Worm (Caenorhabditis elegans) whole organism, early embryonic: ENCODE measurements around the gene Y54G2A.52.

ENCODE experiments used
- B0310.2 ChIP-seq: sonication (generic microtip); optimal IDR thresholded peaks from 2 replicates; lab custom pipeline; 2016; ENCODE audit warnings: mild to moderate bottlenecking, missing genetic modification characterization, missing compliant biosample characterization
- F13C5.2 ChIP-seq: sonication (generic microtip); optimal IDR thresholded peaks from 2 replicates; lab custom pipeline; 2017; ENCODE audit warnings: mild to moderate bottlenecking, missing genetic modification characterization, inconsistent platforms, missing compliant biosample characterization
- ama-1 ChIP-seq: fragments of 150-350 bp; optimal IDR thresholded peaks from 2 replicates; lab custom pipeline; 2014
- ceh-13 ChIP-seq: fragments of 200-800 bp; sonication (Bioruptor generic); optimal IDR thresholded peaks from 2 replicates; lab custom pipeline; 2018; ENCODE audit warnings: mild to moderate bottlenecking, missing genetic modification characterization, missing compliant biosample characterization
- ceh-36 ChIP-seq: sonication (generic microtip); optimal IDR thresholded peaks from 2 replicates; lab custom pipeline; 2016; ENCODE audit warnings: missing genetic modification characterization, inconsistent platforms, missing compliant biosample characterization
- hnd-1 ChIP-seq: sonication (generic microtip); optimal IDR thresholded peaks from 2 replicates; lab custom pipeline; 2016; ENCODE audit warnings: missing genetic modification characterization, missing compliant biosample characterization
- pes-1 ChIP-seq: fragments of 200-800 bp; sonication (Bioruptor generic); IDR thresholded peaks from 2 replicates; pipeline ENCODE4 v1.3.6; 2022; ENCODE audit warnings: missing genetic modification reagents, missing genetic modification characterization, missing compliant biosample characterization
- scrt-1 ChIP-seq: fragments of 200-800 bp; sonication (Bioruptor generic); IDR thresholded peaks from 2 replicates; pipeline ENCODE4 v1.3.6; 2022; ENCODE audit warnings: missing genetic modification characterization, missing compliant biosample characterization
- sea-1 ChIP-seq: fragments of 200-800 bp; sonication (Bioruptor generic); conservative IDR thresholded peaks from 2 replicates; pipeline ENCODE4 v1.3.6; 2022; ENCODE audit warnings: missing genetic modification characterization, missing compliant biosample characterization
- tbx-11 ChIP-seq: fragments of 200-800 bp; sonication (Bioruptor generic); IDR thresholded peaks from 2 replicates; pipeline ENCODE4 v1.3.6; 2022; ENCODE audit warnings: missing genetic modification characterization, missing compliant biosample characterization
- tbx-37 ChIP-seq: fragments of 200-800 bp; sonication (Bioruptor generic); conservative IDR thresholded peaks from 2 replicates; pipeline ENCODE4 v1.3.6; 2022; ENCODE audit warnings: missing genetic modification reagents, missing genetic modification characterization, missing compliant biosample characterization
- tra-4 ChIP-seq: sonication (generic microtip); optimal IDR thresholded peaks from 2 replicates; lab custom pipeline; 2017; ENCODE audit warnings: missing genetic modification characterization, missing compliant biosample characterization

ce11 chrIV:2775992-2776630, 22.4 kb downstream of the Y54G2A.52 start:
- TF ChIP-seq tbx-37 (GFP tag; lab: Robert Waterston, UW) (no peak), ama-1 (lab: Kevin White, UChicago) (no peak), pes-1 (no peak), tra-4 (tag; lab: Kevin White, UChicago) (no peak), sea-1 (GFP tag; lab: Robert Waterston, UW) (no peak), ceh-13 (GFP tag; lab: Kevin White, UChicago) (no peak), B0310.2 (tag; lab: Kevin White, UChicago) (no peak), scrt-1 (GFP tag; lab: Robert Waterston, UW) (no peak), hnd-1 (tag; lab: Kevin White, UChicago) (no peak), tbx-11 (GFP tag; lab: Robert Waterston, UW) (no peak), F13C5.2 (tag; lab: Kevin White, UChicago) (no peak), ceh-36 (tag; lab: Kevin White, UChicago) (no peak)
